Fruit fly (Drosophila melanogaster) whole organism, adult: Measurements from ENCODE around the gene CG17715.
"Not testable (repeated sequence)": the region's sequence is repeated elsewhere in the genome, so short reads cannot be mapped to it uniquely, and the experiment has no call there.

Experiments used
- CG11617 ChIP-seq: fragments of 200-800 bp; sonication (Bioruptor generic); optimal IDR thresholded peaks from 2 replicates; lab custom pipeline; 2017; ENCODE audit warnings: mild to moderate bottlenecking, missing biosample characterization, missing genetic modification reagents, missing genetic modification characterization
- CG7045 ChIP-seq: fragments of 200-800 bp; sonication (Bioruptor generic); optimal IDR thresholded peaks from 2 replicates; lab custom pipeline; 2017; ENCODE audit warnings: missing biosample characterization, mild to moderate bottlenecking, missing genetic modification characterization
- Hr96 ChIP-seq: fragments of 200-800 bp; sonication (Bioruptor generic); optimal IDR thresholded peaks from 2 replicates; lab custom pipeline; 2016; ENCODE audit warnings: missing biosample characterization, missing genetic modification characterization
- bab1 ChIP-seq: fragments of 200-800 bp; sonication (Bioruptor generic); optimal IDR thresholded peaks from 3 replicates; lab custom pipeline; 2019; ENCODE audit warnings: missing biosample characterization, mild to moderate bottlenecking, missing genetic modification characterization, moderate library complexity
- pad ChIP-seq: fragments of 200-800 bp; sonication (Bioruptor generic); optimal IDR thresholded peaks from 3 replicates; lab custom pipeline; 2017; ENCODE audit warnings: missing biosample characterization, missing genetic modification characterization, mild to moderate bottlenecking, moderate library complexity, missing genetic modification reagents

Gene CG17715

dm6 chr2L:22843920-22844319, at the start of gene CG17715:
TSS of gene CG17715 (plus strand) at chr2L:22844220.
- TF ChIP-seq CG11617, pad, bab1 (GFP tag; lab: Kevin White, UChicago): not testable (repeated sequence)

dm6 chr2L:22798269-22798668, 45.8 kb upstream of the CG17715 start, which contains the start of gene CG40439:
TSS of gene CG40439 (minus strand) at chr2L:22798276.
- not testable (repeated sequence) for TF ChIP-seq CG11617, CG7045, Hr96 (GFP tag; lab: Kevin White, UChicago)
